Worm (Caenorhabditis elegans): ENCODE measurements around the gene C06E7.2.

Gene C06E7.2

DNA sequence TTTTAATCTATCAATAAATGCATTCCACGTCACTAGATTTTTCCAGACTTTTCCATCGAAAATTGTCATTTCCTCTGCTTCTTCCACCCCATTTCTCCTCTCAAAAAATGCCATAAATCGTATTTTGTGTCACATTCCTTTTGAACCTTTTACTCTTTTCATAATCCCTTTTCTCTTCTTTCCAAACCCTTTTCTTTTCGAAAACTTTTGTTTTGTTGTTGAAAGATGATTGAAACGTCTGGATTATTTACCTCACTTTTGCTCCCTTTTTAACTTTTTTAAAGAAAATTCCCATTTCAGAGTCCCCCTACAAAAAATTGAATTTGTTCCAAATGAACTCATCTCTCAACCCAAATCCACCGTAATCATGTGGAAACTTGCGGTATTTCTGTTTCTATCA is at the start of gene C06E7.2:
Gene C06E7.2, plus strand, starts transcription at position 301 of the 400 bp plus-strand sequence.
- no peak for TF ChIP-seq sem-2 (GFP tag; optimal IDR thresholded peaks at IDR 0.05)
- no peak for TF ChIP-seq flh-1 (GFP tag; optimal IDR thresholded peaks at IDR 0.05)
- TF ChIP-seq elt-1 (tag; optimal IDR thresholded peaks at IDR 0.05; ENCODE audit: borderline replicate concordance, insufficient read depth) = no peak
- no peak for TF ChIP-seq pha-4 (tag; optimal IDR thresholded peaks at IDR 0.05)
- TF ChIP-seq ztf-11 (tag; optimal IDR thresholded peaks at IDR 0.05) = no peak
- TF ChIP-seq blmp-1 (tag; optimal IDR thresholded peaks at IDR 0.05) = no peak
- no peak for TF ChIP-seq ceh-83 (GFP tag; optimal IDR thresholded peaks at IDR 0.05)
- TF ChIP-seq M03D4.4 (tag; optimal IDR thresholded peaks at IDR 0.05) = no peak
- TF ChIP-seq unc-62 (GFP tag; optimal IDR thresholded peaks at IDR 0.05) = no peak
- no peak for TF ChIP-seq ceh-39 (tag; optimal IDR thresholded peaks at IDR 0.05)
- no peak for TF ChIP-seq nhr-12 (tag; optimal IDR thresholded peaks at IDR 0.05)
- TF ChIP-seq ham-2 (GFP tag; optimal IDR thresholded peaks at IDR 0.05) = no peak
- no peak for TF ChIP-seq lin-32 (GFP tag; optimal IDR thresholded peaks at IDR 0.05)
- TF ChIP-seq bed-3 (GFP tag; optimal IDR thresholded peaks at IDR 0.05) = no peak

DNA sequence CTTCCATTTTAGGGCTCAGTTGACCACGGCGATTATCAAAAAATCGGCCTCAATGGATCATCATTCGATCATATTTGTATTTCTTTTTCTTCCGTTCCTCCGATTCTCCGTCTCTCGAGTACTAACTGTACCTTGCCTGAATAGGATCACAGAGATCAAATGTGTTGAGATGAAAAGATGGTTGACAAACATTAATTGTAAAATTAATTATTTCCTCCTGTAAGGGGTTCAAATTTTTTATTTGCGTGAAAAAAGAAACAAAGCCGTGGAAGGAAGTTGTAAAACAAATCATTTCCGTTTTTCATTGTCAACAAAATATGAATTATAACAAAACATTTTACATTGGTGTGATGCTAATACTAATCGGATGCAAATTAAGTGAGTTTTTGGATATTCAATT is 48.3 kb upstream of the C06E7.2 start, which contains the start of gene C31H1.2:
Gene C31H1.2, plus strand, starts transcription at position 301 of the 400 bp plus-strand sequence.
- TF ChIP-seq elt-1 (tag; optimal IDR thresholded peaks at IDR 0.05; ENCODE audit: borderline replicate concordance, insufficient read depth) = no peak
- TF ChIP-seq M03D4.4 (tag; optimal IDR thresholded peaks at IDR 0.05) = no peak
- no peak for TF ChIP-seq unc-39 (tag; optimal IDR thresholded peaks at IDR 0.05)
- no peak for TF ChIP-seq elt-3 (tag; optimal IDR thresholded peaks at IDR 0.05)
- TF ChIP-seq ztf-11 (tag; optimal IDR thresholded peaks at IDR 0.05) = no peak
- TF ChIP-seq ceh-83 (GFP tag; optimal IDR thresholded peaks at IDR 0.05) = no peak
- no peak for TF ChIP-seq lin-32 (GFP tag; optimal IDR thresholded peaks at IDR 0.05)
- no peak for TF ChIP-seq mls-2 (tag; optimal IDR thresholded peaks at IDR 0.05)
- TF ChIP-seq flh-1 (GFP tag; optimal IDR thresholded peaks at IDR 0.05) = no peak
- no peak for TF ChIP-seq bed-3 (GFP tag; optimal IDR thresholded peaks at IDR 0.05)
- no peak for TF ChIP-seq hlh-1 (tag; optimal IDR thresholded peaks at IDR 0.05)
- no peak for TF ChIP-seq ceh-39 (tag; optimal IDR thresholded peaks at IDR 0.05)

DNA sequence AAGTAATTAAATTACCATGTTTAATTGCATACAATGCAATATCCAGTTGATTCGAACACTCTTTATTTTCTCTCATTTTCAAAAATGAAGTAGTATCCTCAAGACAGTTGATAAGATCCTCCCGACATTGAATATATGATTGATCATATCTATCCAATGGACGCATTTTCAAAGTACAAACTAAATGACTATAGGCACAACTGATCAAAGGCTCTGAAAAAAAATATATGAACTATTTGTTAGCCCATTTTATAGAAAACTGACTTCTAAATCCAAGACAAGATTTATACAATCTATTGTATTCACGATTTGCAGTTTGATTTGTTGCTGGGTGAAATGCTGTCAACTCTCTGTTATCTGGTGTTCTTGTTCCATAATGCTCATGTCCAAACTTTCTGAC is 43.8 kb upstream of the C06E7.2 start:
- TF ChIP-seq mab-5 (tag; optimal IDR thresholded peaks at IDR 0.05) (no peak), elt-1 (tag; optimal IDR thresholded peaks at IDR 0.05; ENCODE audit: borderline replicate concordance, insufficient read depth) (no peak), drap-1 (GFP tag; optimal IDR thresholded peaks at IDR 0.05) (no peak), hlh-1 (tag; optimal IDR thresholded peaks at IDR 0.05) (no peak), blmp-1 (tag; optimal IDR thresholded peaks at IDR 0.05) (no peak), ham-2 (GFP tag; optimal IDR thresholded peaks at IDR 0.05) (no peak), sptf-1 (tag; optimal IDR thresholded peaks at IDR 0.05) (no peak), lin-13 (tag; optimal IDR thresholded peaks at IDR 0.05) (no peak)

DNA sequence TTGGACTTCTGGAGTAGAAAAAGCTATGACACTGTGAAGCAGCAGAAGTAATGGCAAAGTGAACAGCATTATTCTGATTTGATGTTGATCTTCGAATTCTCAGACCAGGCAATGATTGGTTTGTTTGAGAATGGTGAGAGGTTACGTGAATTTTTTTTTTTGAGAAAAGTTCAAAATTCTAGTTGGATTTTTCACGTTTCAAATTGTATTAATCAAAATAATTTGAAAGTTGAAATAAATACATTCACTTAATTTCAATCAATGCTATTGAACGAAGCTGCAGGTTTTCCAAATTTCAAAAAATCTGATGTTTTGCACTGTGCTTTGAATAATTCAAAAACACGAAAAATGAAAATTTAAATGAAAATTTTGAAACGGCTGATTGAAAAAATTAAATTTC is 42.6 kb upstream of the C06E7.2 start, which contains the start of gene C31H1.5:
Gene C31H1.5, minus strand, starts transcription at position 101 of the 400 bp plus-strand sequence.
- no peak for TF ChIP-seq mab-5 (tag; optimal IDR thresholded peaks at IDR 0.05)
- TF ChIP-seq ces-1 (GFP tag; optimal IDR thresholded peaks at IDR 0.05) = no peak
- no peak for TF ChIP-seq hlh-1 (tag; optimal IDR thresholded peaks at IDR 0.05)
- no peak for TF ChIP-seq elt-1 (tag; optimal IDR thresholded peaks at IDR 0.05; ENCODE audit: borderline replicate concordance, insufficient read depth)
- no peak for TF ChIP-seq unc-62 (GFP tag; optimal IDR thresholded peaks at IDR 0.05)
- no peak for TF ChIP-seq nhr-12 (tag; optimal IDR thresholded peaks at IDR 0.05)
- no peak for TF ChIP-seq elt-3 (tag; optimal IDR thresholded peaks at IDR 0.05)

DNA sequence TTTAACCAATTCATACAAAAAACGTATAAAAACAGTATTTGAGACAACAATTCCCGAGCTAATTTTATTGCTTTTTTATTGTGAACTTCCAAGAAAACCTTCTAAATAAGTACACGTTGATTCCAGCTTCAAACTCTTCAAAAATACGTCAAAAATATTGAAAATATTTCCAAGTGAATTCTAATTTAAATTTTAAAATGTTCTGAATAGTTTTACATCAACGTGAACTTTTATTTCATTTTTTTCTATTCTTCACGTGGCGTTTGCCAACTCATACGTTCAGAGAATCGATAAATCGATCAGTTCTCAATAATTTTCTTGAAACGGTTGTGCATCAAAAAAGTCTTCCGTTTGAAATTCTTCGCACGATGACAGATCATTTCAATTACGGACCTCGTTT is 42.1 kb upstream of the C06E7.2 start, which contains the start of gene C31H1.1:
Gene C31H1.1, plus strand, starts transcription at position 301 of the 400 bp plus-strand sequence.
- TF ChIP-seq ztf-11 (tag; optimal IDR thresholded peaks at IDR 0.05) = no peak

DNA sequence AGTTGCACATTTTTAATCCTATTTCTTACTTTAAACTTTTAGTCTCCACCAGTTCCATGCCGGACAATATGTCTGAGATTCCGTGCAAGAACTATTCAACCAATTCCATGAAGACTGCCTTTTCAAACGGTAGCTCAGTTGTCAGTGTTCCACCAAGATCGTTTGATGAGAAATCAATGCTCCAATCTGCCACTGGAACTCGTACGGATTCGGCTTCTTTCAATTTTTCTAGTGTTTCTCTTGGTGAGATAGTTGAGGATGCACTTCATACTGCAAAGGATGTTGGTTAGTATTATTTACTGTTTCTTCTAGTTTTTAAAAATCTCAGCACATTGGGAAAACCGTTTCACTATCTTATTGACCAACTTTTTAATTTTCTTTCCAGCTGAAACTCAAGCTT is 39.7 kb upstream of the C06E7.2 start:
- TF ChIP-seq flh-1 (GFP tag; optimal IDR thresholded peaks at IDR 0.05) = no peak
- TF ChIP-seq mep-1 (tag; optimal IDR thresholded peaks at IDR 0.05) = no peak
- no peak for TF ChIP-seq ham-2 (GFP tag; optimal IDR thresholded peaks at IDR 0.05)
- TF ChIP-seq nhr-237 (tag; optimal IDR thresholded peaks at IDR 0.05) = no peak
- TF ChIP-seq sptf-1 (tag; optimal IDR thresholded peaks at IDR 0.05) = no peak

DNA sequence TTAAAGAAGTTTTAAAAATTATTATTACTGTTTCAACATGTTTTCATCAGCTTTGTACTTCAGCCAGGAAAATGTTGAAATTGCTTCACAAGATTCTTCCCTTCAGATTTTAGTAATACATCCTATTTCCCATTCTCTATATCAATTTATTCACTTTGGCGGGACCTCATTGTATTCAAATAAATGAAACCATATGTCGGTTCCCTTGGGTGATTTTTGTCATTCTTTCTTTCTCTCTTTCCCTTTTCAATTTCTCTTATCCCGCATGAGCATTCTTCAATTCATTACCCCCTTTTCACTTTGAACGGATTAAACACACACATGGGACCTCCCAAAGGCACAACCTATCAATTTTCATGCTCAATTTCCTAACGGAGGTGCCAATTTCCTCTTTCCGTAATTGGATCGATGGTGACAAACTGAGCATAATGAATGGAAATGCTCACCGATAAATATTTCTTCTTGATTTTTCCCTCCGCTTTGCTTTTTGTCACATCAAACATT is 35.7 kb upstream of the C06E7.2 start:
- TF ChIP-seq mep-1 (tag; optimal IDR thresholded peaks at IDR 0.05) (no peak), blmp-1 (tag; optimal IDR thresholded peaks at IDR 0.05) (no peak), lin-13 (tag; optimal IDR thresholded peaks at IDR 0.05) (no peak), nhr-237 (tag; optimal IDR thresholded peaks at IDR 0.05) (no peak), ztf-11 (tag; optimal IDR thresholded peaks at IDR 0.05) (no peak), nhr-28 (tag; optimal IDR thresholded peaks at IDR 0.05) (no peak), ces-1 (GFP tag; optimal IDR thresholded peaks at IDR 0.05) (peak; percentile 95), drap-1 (GFP tag; optimal IDR thresholded peaks at IDR 0.05) (no peak), hlh-1 (tag; optimal IDR thresholded peaks at IDR 0.05) (no peak)
